Worm (Caenorhabditis elegans): ENCODE data around the gene srb-3.

srb-3 gene

DNA sequence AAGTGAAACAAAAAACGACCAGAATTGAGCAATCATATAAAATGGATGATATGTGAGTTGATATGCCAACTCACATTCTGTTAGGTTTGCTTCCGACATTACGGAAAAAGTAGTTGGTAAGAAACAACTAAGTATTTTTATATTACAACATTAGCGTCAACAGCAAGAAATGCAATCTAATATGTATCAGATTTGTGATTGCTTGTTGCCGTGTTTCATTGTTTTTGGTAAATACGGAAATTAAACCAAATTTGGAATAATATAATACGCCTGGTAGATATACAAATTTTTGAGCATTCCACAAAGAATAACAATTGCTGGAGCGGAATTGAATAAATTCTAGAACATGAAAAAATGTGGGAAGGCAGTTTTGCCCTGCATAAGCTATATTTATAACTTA, 12.1 kb downstream of the srb-3 start, which contains the start of gene srb-12:
Gene srb-12, minus strand, starts transcription at position 101 of the 400 bp plus-strand sequence.
- TF ChIP-seq sma-3 (GFP tag; optimal IDR thresholded peaks at IDR 0.05): no peak
- no peak for TF ChIP-seq zag-1 (tag; optimal IDR thresholded peaks at IDR 0.05)
- TF ChIP-seq nhr-129 (tag; optimal IDR thresholded peaks at IDR 0.05): no peak
- no peak for TF ChIP-seq unc-55 (GFP tag; optimal IDR thresholded peaks at IDR 0.05)
- TF ChIP-seq F13H6.1 (tag; optimal IDR thresholded peaks at IDR 0.05): no peak
- no peak for TF ChIP-seq C34F6.9 (tag; optimal IDR thresholded peaks at IDR 0.05)
- TF ChIP-seq ceh-16 (tag; optimal IDR thresholded peaks at IDR 0.05): no peak
- no peak for TF ChIP-seq aly-2 (tag; optimal IDR thresholded peaks at IDR 0.05)
- no peak for TF ChIP-seq nhr-10 (tag; optimal IDR thresholded peaks at IDR 0.05)
- no peak for TF ChIP-seq mab-5 (tag; optimal IDR thresholded peaks at IDR 0.05)
- no peak for TF ChIP-seq unc-39 (tag; optimal IDR thresholded peaks at IDR 0.05)
- TF ChIP-seq blmp-1 (tag; optimal IDR thresholded peaks at IDR 0.05; ENCODE audit: insufficient read depth): no peak
- TF ChIP-seq nhr-23 (tag; optimal IDR thresholded peaks at IDR 0.05): no peak
- no peak for TF ChIP-seq snpc-4 (tag; optimal IDR thresholded peaks at IDR 0.05)
- TF ChIP-seq mdl-1 (tag; optimal IDR thresholded peaks at IDR 0.05): no peak
- TF ChIP-seq skn-1 (tag; optimal IDR thresholded peaks at IDR 0.05): no peak
- TF ChIP-seq ama-1 (optimal IDR thresholded peaks at IDR 0.05): no peak

DNA sequence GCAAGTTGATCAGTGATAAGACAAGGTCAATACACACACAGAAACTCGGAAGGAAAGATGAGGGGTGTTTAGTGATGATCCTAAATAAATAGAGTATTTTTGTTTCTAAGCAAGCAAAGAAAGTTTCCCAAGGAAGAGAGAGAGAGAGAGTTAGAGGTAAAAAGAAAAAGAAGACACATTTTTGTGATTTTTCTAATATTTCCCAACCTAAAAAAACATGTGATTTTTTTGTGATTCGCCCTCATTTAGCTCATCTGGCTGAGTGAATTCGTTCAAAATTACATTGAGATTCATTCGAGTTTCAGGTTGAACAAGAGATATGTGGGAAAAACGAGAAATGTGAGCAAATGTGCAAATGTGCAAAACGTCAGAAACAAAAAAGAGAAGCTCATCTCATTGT, 15.8 kb downstream of the srb-3 start, which contains the start of gene srb-16:
Gene srb-16, minus strand, starts transcription at position 101 of the 400 bp plus-strand sequence.
- TF ChIP-seq gmeb-1 (tag; optimal IDR thresholded peaks at IDR 0.05): no peak
- no peak for TF ChIP-seq nhr-21 (tag; optimal IDR thresholded peaks at IDR 0.05)
- TF ChIP-seq ztf-1 (GFP tag; conservative IDR thresholded peaks at IDR 0.05): no peak
- no peak for TF ChIP-seq sma-9 (GFP tag; optimal IDR thresholded peaks at IDR 0.05)
- no peak for TF ChIP-seq sma-9 (tag; optimal IDR thresholded peaks at IDR 0.05)
- TF ChIP-seq elt-3 (tag; optimal IDR thresholded peaks at IDR 0.05): no peak
- no peak for TF ChIP-seq sem-4 (tag; optimal IDR thresholded peaks at IDR 0.05)
- TF ChIP-seq F13H6.1 (tag; optimal IDR thresholded peaks at IDR 0.05): no peak
- no peak for TF ChIP-seq ama-1 (optimal IDR thresholded peaks at IDR 0.05)
- no peak for TF ChIP-seq egl-27 (tag; optimal IDR thresholded peaks at IDR 0.05)
- no peak for TF ChIP-seq alr-1 (tag; optimal IDR thresholded peaks at IDR 0.05)
- TF ChIP-seq blmp-1 (tag; optimal IDR thresholded peaks at IDR 0.05; ENCODE audit: insufficient read depth): no peak

DNA sequence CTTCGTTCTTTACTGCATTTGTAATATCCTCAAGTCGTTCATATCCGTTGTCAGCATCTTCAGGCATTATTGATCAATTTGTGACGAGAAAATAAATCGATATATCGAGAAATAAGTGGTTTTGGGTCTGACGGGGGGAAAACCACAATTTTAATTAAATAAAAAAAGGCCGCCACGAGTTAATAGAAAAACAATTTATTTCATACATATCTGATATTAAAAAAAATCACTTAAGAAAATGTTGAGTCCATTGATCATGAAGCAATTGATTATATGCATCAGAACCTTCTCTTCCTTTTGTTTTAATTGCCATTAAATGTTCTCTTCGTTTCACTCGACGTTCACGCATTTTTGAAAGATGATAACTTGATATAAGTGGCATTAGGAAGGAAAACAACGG, 18.3 kb downstream of the srb-3 start, which contains the start of gene F58A6.5:
Gene F58A6.5, minus strand, starts transcription at position 101 of the 400 bp plus-strand sequence.
- TF ChIP-seq nhr-10 (tag; optimal IDR thresholded peaks at IDR 0.05) (no peak), peb-1 (tag; optimal IDR thresholded peaks at IDR 0.05) (no peak), skn-1 (tag; optimal IDR thresholded peaks at IDR 0.05) (no peak), elt-1 (tag; optimal IDR thresholded peaks at IDR 0.05) (no peak), nhr-25 (tag; optimal IDR thresholded peaks at IDR 0.05) (no peak), mab-5 (tag; optimal IDR thresholded peaks at IDR 0.05) (no peak), egl-27 (tag; optimal IDR thresholded peaks at IDR 0.05) (no peak), nhr-237 (tag; optimal IDR thresholded peaks at IDR 0.05) (no peak), unc-39 (tag; optimal IDR thresholded peaks at IDR 0.05) (no peak), ceh-16 (tag; optimal IDR thresholded peaks at IDR 0.05) (no peak), snpc-4 (tag; optimal IDR thresholded peaks at IDR 0.05) (no peak), elt-3 (tag; optimal IDR thresholded peaks at IDR 0.05) (no peak)

- TF ChIP-seq egl-27 (tag; optimal IDR thresholded peaks at IDR 0.05): no peak
- TF ChIP-seq ama-1 (optimal IDR thresholded peaks at IDR 0.05): no peak
- no peak for TF ChIP-seq aly-2 (tag; optimal IDR thresholded peaks at IDR 0.05)
- TF ChIP-seq nhr-23 (tag; optimal IDR thresholded peaks at IDR 0.05): no peak
- no peak for TF ChIP-seq nhr-11 (tag; optimal IDR thresholded peaks at IDR 0.05)
- TF ChIP-seq C34F6.9 (tag; optimal IDR thresholded peaks at IDR 0.05): no peak
- TF ChIP-seq mbf-1 (tag; optimal IDR thresholded peaks at IDR 0.05): no peak
- no peak for TF ChIP-seq skn-1 (tag; optimal IDR thresholded peaks at IDR 0.05)
- TF ChIP-seq nhr-12 (tag; optimal IDR thresholded peaks at IDR 0.05): no peak
- TF ChIP-seq gmeb-1 (tag; optimal IDR thresholded peaks at IDR 0.05): no peak
- TF ChIP-seq ztf-4 (tag; optimal IDR thresholded peaks at IDR 0.05): no peak
- no peak for TF ChIP-seq R02D3.7 (tag; optimal IDR thresholded peaks at IDR 0.05)
Observed at ce11 chrII:5142619-5143018, 24.0 kb downstream of the srb-3 start, which contains the start of gene F58A6.1. Gene F58A6.1 (plus strand): TSS chrII:5142919.

- TF ChIP-seq dmd-4 (tag; optimal IDR thresholded peaks at IDR 0.05) (no peak), alr-1 (tag; optimal IDR thresholded peaks at IDR 0.05) (no peak), F13H6.1 (tag; optimal IDR thresholded peaks at IDR 0.05) (peak; percentile 28), fos-1 (tag; optimal IDR thresholded peaks at IDR 0.05) (peak; percentile 70), crh-2 (tag; optimal IDR thresholded peaks at IDR 0.05) (peak; percentile 55), blmp-1 (tag; optimal IDR thresholded peaks at IDR 0.05; ENCODE audit: insufficient read depth) (no peak), ztf-1 (GFP tag; conservative IDR thresholded peaks at IDR 0.05) (no peak), unc-62 (GFP tag; optimal IDR thresholded peaks at IDR 0.05) (no peak), sma-3 (GFP tag; optimal IDR thresholded peaks at IDR 0.05) (peak; percentile 28), nhr-21 (tag; optimal IDR thresholded peaks at IDR 0.05) (peak; percentile 37), gmeb-1 (tag; optimal IDR thresholded peaks at IDR 0.05) (peak; percentile 29), mdl-1 (tag; optimal IDR thresholded peaks at IDR 0.05) (peak in 1 of 2 experiments; percentile 6), ztf-4 (tag; optimal IDR thresholded peaks at IDR 0.05) (no peak), lin-11 (tag; optimal IDR thresholded peaks at IDR 0.05) (no peak), sma-9 (GFP tag; optimal IDR thresholded peaks at IDR 0.05) (peak; percentile 50), sma-9 (tag; optimal IDR thresholded peaks at IDR 0.05) (no peak)
Observed at ce11 chrII:5141945-5142514, 24.6 kb downstream of the srb-3 start, which contains the start of gene nas-29. Gene nas-29 (minus strand): TSS chrII:5142036.

All from whole organism, L2 larva.